Worm (Caenorhabditis elegans) whole organism, late embryonic: ENCODE results near the gene C04H5.1.

ENCODE experiments used
- lin-11 ChIP-seq: fragments of 200-800 bp; sonication (Bioruptor generic); optimal IDR thresholded peaks from 2 replicates; lab custom pipeline; 2018; ENCODE audit warnings: mild to moderate bottlenecking, missing genetic modification characterization, missing compliant biosample characterization
- pha-2 ChIP-seq: sonication (generic microtip); optimal IDR thresholded peaks from 2 replicates; lab custom pipeline; 2017; ENCODE audit warnings: mild to moderate bottlenecking, missing genetic modification characterization, missing compliant biosample characterization

- TF ChIP-seq lin-11 (tag; lab: Kevin White, UChicago) (no peak), pha-2 (tag; lab: Kevin White, UChicago) (no peak)
Observed at ce11 chrII:14497848-14498247, 36.3 kb upstream of the C04H5.1 start, which contains the start of gene dhs-8.
